Fruit fly (Drosophila melanogaster): Measurements from ENCODE around the gene Pect.

DNA sequence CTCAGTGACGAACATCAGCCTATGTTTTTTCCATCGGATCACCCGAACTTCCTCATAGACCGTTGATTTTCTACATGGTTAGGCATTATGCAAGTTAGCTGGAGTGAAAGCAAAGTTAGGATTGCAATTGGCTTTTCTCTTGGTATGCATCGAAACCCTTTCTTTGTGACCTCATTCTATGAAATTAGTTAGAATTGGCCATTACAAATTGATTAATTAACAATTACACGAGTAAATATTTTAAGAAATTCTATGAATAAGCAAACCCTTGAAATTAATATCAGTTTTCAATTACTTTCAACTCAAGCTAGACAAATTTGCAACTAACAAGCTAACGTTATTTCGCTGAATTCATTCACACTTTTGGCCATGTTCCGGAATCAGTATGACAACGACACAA is 28.2 kb downstream of the Pect start, which contains the start of gene Prosalpha6T:
- TF ChIP-seq CG1620 (GFP tag; optimal IDR thresholded peaks at IDR 0.05) (no peak), Hr96 (GFP tag; optimal IDR thresholded peaks at IDR 0.05) (no peak), ovo (GFP tag; optimal IDR thresholded peaks at IDR 0.05) (no peak), tj (GFP tag; optimal IDR thresholded peaks at IDR 0.05) (no peak)

Measured in whole organism, adult.